Worm (Caenorhabditis elegans): ENCODE measurements around the gene Y105C5A.1272.
A peak's percentile ranks its signal among the peaks of the same experiment; 100 is the strongest.

The Y105C5A.1272 gene

DNA sequence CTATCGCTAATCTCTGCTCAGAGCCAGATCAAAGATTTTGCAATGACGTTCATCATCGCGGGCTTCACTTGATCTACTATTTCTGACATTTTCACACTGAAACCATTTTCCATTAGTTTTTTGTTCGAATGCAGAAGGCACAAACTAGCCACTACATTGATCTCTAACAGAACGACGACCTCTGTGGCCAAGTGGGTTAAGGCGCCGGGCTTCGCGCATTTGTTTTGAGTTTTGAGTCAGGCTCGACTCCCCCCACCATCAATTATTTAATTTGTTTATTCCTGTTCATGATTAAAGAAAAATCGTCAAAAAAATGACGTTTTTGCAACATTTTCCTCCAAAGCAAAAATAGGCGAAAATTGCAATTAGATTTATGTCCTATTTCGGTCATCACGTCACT lies 46.5 kb downstream of the Y105C5A.1272 start:
- TF ChIP-seq madf-3 (GFP tag; IDR thresholded peaks at IDR 0.05) (peak; percentile 74; the same call in 1 of the 2 replicates), let-607 (tag; optimal IDR thresholded peaks at IDR 0.05) (peak in 1 of 2 experiments; percentile 12), die-1 (tag; optimal IDR thresholded peaks at IDR 0.05) (peak; percentile 83), lsl-1 (GFP tag; optimal IDR thresholded peaks at IDR 0.05) (peak; percentile 41), snpc-1.1 (tag; optimal IDR thresholded peaks at IDR 0.05; ENCODE audit: insufficient read depth) (peak; percentile 75), F49E8.2 (tag; optimal IDR thresholded peaks at IDR 0.05; ENCODE audit: insufficient read depth) (peak; percentile 55), him-1 (tag; optimal IDR thresholded peaks at IDR 0.05) (peak; percentile 82), nfyb-1 (GFP tag; IDR thresholded peaks at IDR 0.05) (0 out of 2 replicates have a peak, but pooled peaks have one; percentile 29), efl-1 (GFP tag; optimal IDR thresholded peaks at IDR 0.05) (peak; percentile 8), repo-1 (tag; optimal IDR thresholded peaks at IDR 0.05) (peak; percentile 8), Y53F4B.3 (GFP tag; IDR thresholded peaks at IDR 0.05) (no peak), F10E7.11 (tag; optimal IDR thresholded peaks at IDR 0.05) (peak; percentile 33), F57C9.4 (tag; optimal IDR thresholded peaks at IDR 0.05) (no peak), hlh-26 (GFP tag; conservative IDR thresholded peaks at IDR 0.05) (no peak), ceh-100 (GFP tag; IDR thresholded peaks at IDR 0.05) (no peak), K12H6.12 (tag; optimal IDR thresholded peaks at IDR 0.05) (no peak), hlh-12 (tag; optimal IDR thresholded peaks at IDR 0.05) (no peak), ama-1 (optimal IDR thresholded peaks at IDR 0.05) (no peak), ama-1 (GFP tag; optimal IDR thresholded peaks at IDR 0.05) (peak in 1 of 2 experiments; percentile 52), ceh-27 (GFP tag; optimal IDR thresholded peaks at IDR 0.05) (no peak), nhr-90 (tag; optimal IDR thresholded peaks at IDR 0.05) (peak; percentile 79), ekl-4 (GFP tag; IDR thresholded peaks at IDR 0.05) (no peak), ztf-26 (tag; optimal IDR thresholded peaks at IDR 0.05) (peak; percentile 0), tbx-9 (tag; optimal IDR thresholded peaks at IDR 0.05; ENCODE audit: borderline replicate concordance) (peak; percentile 32), sptf-2 (GFP tag; optimal IDR thresholded peaks at IDR 0.05) (no peak), ztf-18 (tag; optimal IDR thresholded peaks at IDR 0.05) (peak; percentile 85), F22D6.2 (tag; optimal IDR thresholded peaks at IDR 0.05) (no peak), attf-5 (GFP tag; optimal IDR thresholded peaks at IDR 0.05) (peak; percentile 62), hmg-1.2 (GFP tag; IDR thresholded peaks at IDR 0.05) (peak; percentile 65), mxl-1 (tag; optimal IDR thresholded peaks at IDR 0.05) (peak; percentile 74), gei-17 (GFP tag; optimal IDR thresholded peaks at IDR 0.05) (no peak), K11D2.4 (GFP tag; IDR thresholded peaks at IDR 0.05) (0 out of 2 replicates have a peak, but pooled peaks have one; percentile 48), zfh-2 (GFP tag; conservative IDR thresholded peaks at IDR 0.05) (no peak), zim-3 (tag; optimal IDR thresholded peaks at IDR 0.05) (no peak), F23B12.7 (tag; optimal IDR thresholded peaks at IDR 0.05; ENCODE audit: insufficient read depth) (peak; percentile 59), let-526 (GFP tag; IDR thresholded peaks at IDR 0.05) (no peak), B0035.1 (tag; optimal IDR thresholded peaks at IDR 0.05) (no peak), lin-40 (tag; optimal IDR thresholded peaks at IDR 0.05) (peak; percentile 23), B0261.1 (tag; optimal IDR thresholded peaks at IDR 0.05) (peak; percentile 86), cebp-2 (GFP tag; IDR thresholded peaks at IDR 0.05) (0 out of 2 replicates have a peak, but pooled peaks have one; percentile 73), hmg-20 (GFP tag; IDR thresholded peaks at IDR 0.05) (0 out of 2 replicates have a peak, but pooled peaks have one; percentile 15), lin-26 (GFP tag; IDR thresholded peaks at IDR 0.05) (peak; percentile 97), B0019.2 (GFP tag; conservative IDR thresholded peaks at IDR 0.05) (0 out of 2 replicates have a peak, but pooled peaks have one; percentile 17), lsy-27 (tag; optimal IDR thresholded peaks at IDR 0.05; ENCODE audit: borderline replicate concordance, insufficient read depth) (peak; percentile 46), egrh-3 (GFP tag; IDR thresholded peaks at IDR 0.05) (0 out of 2 replicates have a peak, but pooled peaks have one; percentile 8), ztf-22 (GFP tag; optimal IDR thresholded peaks at IDR 0.05) (no peak), snpc-3.4 (tag; optimal IDR thresholded peaks at IDR 0.05) (peak; percentile 46), hsf-1 (GFP tag; IDR thresholded peaks at IDR 0.05) (peak; percentile 81)

Data from whole organism, young adult.